Fruit fly (Drosophila melanogaster) whole organism, prepupa: ENCODE data around the gene Neurl4.

Experiments used
- CG10631 ChIP-seq: fragments of 200-800 bp; sonication (Bioruptor generic); optimal IDR thresholded peaks from 2 replicates; lab custom pipeline; 2016; ENCODE audit warnings: missing biosample characterization, missing genetic modification characterization
- CG10669 ChIP-seq: fragments of 200-800 bp; sonication (Bioruptor generic); optimal IDR thresholded peaks from 3 replicates; lab custom pipeline; 2018; ENCODE audit warnings: missing biosample characterization, mild to moderate bottlenecking, missing genetic modification characterization, moderate library complexity
- CG11294 ChIP-seq: fragments of 200-800 bp; sonication (Bioruptor generic); IDR thresholded peaks from 2 replicates; pipeline ENCODE4 v1.3.6; 2022; ENCODE audit warnings: missing biosample characterization, missing genetic modification characterization
- CG11762 ChIP-seq: fragments of 200-800 bp; sonication (Bioruptor generic); optimal IDR thresholded peaks from 3 replicates; lab custom pipeline; 2016; ENCODE audit warnings: missing biosample characterization, missing genetic modification characterization; ENCODE audit not compliant: insufficient read depth
- CG11902 ChIP-seq: fragments of 200-800 bp; sonication (Bioruptor generic); optimal IDR thresholded peaks from 3 replicates; lab custom pipeline; 2016; ENCODE audit warnings: missing biosample characterization, missing genetic modification characterization
- CG15336 ChIP-seq: fragments of 200-800 bp; sonication (Bioruptor generic); IDR thresholded peaks from 2 replicates; pipeline ENCODE4 v1.3.6; 2022; ENCODE audit warnings: missing biosample characterization, missing genetic modification characterization
- CG16779 ChIP-seq: fragments of 200-800 bp; sonication (Bioruptor generic); optimal IDR thresholded peaks from 3 replicates; lab custom pipeline; 2017; ENCODE audit warnings: missing biosample characterization, mild to moderate bottlenecking, missing genetic modification characterization
- CG3032 ChIP-seq: fragments of 200-800 bp; optimal IDR thresholded peaks from 2 replicates; lab custom pipeline; 2019; ENCODE audit warnings: missing biosample characterization, mild to moderate bottlenecking, missing genetic modification characterization, moderate library complexity
- CG31627 ChIP-seq: fragments of 200-800 bp; sonication (Bioruptor generic); optimal IDR thresholded peaks from 3 replicates; lab custom pipeline; 2016; ENCODE audit warnings: missing biosample characterization, missing genetic modification characterization
- CG32006 ChIP-seq: fragments of 200-800 bp; sonication (Bioruptor generic); optimal IDR thresholded peaks from 3 replicates; lab custom pipeline; 2017; ENCODE audit warnings: missing biosample characterization, mild to moderate bottlenecking, missing genetic modification characterization
- CG3919 ChIP-seq: fragments of 200-800 bp; sonication (Bioruptor generic); optimal IDR thresholded peaks from 3 replicates; lab custom pipeline; 2016; ENCODE audit warnings: missing biosample characterization, missing genetic modification characterization
- CG4318 ChIP-seq: fragments of 200-800 bp; sonication (Bioruptor generic); optimal IDR thresholded peaks from 3 replicates; lab custom pipeline; 2017; ENCODE audit warnings: missing biosample characterization, mild to moderate bottlenecking, missing genetic modification characterization
- CG6276 ChIP-seq: fragments of 200-800 bp; sonication (Bioruptor generic); optimal IDR thresholded peaks from 2 replicates; lab custom pipeline; 2017; ENCODE audit warnings: missing biosample characterization, mild to moderate bottlenecking, missing genetic modification characterization
- CG6792 ChIP-seq: fragments of 200-800 bp; sonication (Bioruptor generic); optimal IDR thresholded peaks from 3 replicates; lab custom pipeline; 2016; ENCODE audit warnings: missing biosample characterization, missing genetic modification characterization
- CG6854 ChIP-seq: fragments of 200-800 bp; sonication (Bioruptor generic); optimal IDR thresholded peaks from 2 replicates; lab custom pipeline; 2017; ENCODE audit warnings: missing biosample characterization, mild to moderate bottlenecking, missing genetic modification characterization
- CG7368 ChIP-seq: fragments of 200-800 bp; sonication (Bioruptor generic); optimal IDR thresholded peaks from 3 replicates; lab custom pipeline; 2016; ENCODE audit warnings: missing biosample characterization, missing genetic modification characterization
- CG8119 ChIP-seq: fragments of 200-800 bp; sonication (Bioruptor generic); IDR thresholded peaks from 3 replicates; pipeline ENCODE4 v1.3.6; 2022; ENCODE audit warnings: missing biosample characterization, missing genetic modification characterization
- CG8319 ChIP-seq: fragments of 200-800 bp; sonication (Bioruptor generic); optimal IDR thresholded peaks from 3 replicates; lab custom pipeline; 2016; ENCODE audit warnings: missing biosample characterization, missing genetic modification characterization
- CG9139 ChIP-seq: fragments of 200-800 bp; sonication (Bioruptor generic); optimal IDR thresholded peaks from 3 replicates; lab custom pipeline; 2017; ENCODE audit warnings: missing biosample characterization, mild to moderate bottlenecking, missing genetic modification characterization
- Eip75B ChIP-seq: fragments of 200-800 bp; sonication (Bioruptor generic); optimal IDR thresholded peaks from 3 replicates; lab custom pipeline; 2016; ENCODE audit warnings: missing biosample characterization, missing genetic modification characterization
- Eip78C ChIP-seq: fragments of 200-800 bp; sonication (Bioruptor generic); peaks from one replicate; lab custom pipeline; 2016; ENCODE audit warnings: missing biosample characterization, missing genetic modification characterization
- Eip93F ChIP-seq: fragments of 200-800 bp; sonication (Bioruptor generic); optimal IDR thresholded peaks from 2 replicates; lab custom pipeline; 2016; ENCODE audit warnings: missing biosample characterization, mild to moderate bottlenecking, missing genetic modification characterization
- Ets21C ChIP-seq: fragments of 200-800 bp; sonication (Bioruptor generic); optimal IDR thresholded peaks from 3 replicates; lab custom pipeline; 2016; ENCODE audit warnings: missing biosample characterization, missing genetic modification characterization
- Ets96B ChIP-seq: fragments of 200-800 bp; optimal IDR thresholded peaks from 2 replicates; lab custom pipeline; 2019; ENCODE audit warnings: missing biosample characterization, mild to moderate bottlenecking, missing genetic modification characterization, moderate library complexity
- Gug ChIP-seq: fragments of 200-800 bp; sonication (Bioruptor generic); IDR thresholded peaks from 2 replicates; pipeline ENCODE4 v1.3.6; 2022; ENCODE audit warnings: missing biosample characterization, missing genetic modification characterization
- Hr38 ChIP-seq: sonication (Bioruptor generic); optimal IDR thresholded peaks from 2 replicates; lab custom pipeline; 2016; ENCODE audit warnings: missing biosample characterization, missing genetic modification characterization
- Hr39 ChIP-seq: fragments of 200-800 bp; sonication (Bioruptor generic); optimal IDR thresholded peaks from 2 replicates; lab custom pipeline; 2016; ENCODE audit warnings: missing biosample characterization, missing genetic modification characterization
- Hr4 ChIP-seq: fragments of 200-800 bp; sonication (Bioruptor generic); optimal IDR thresholded peaks from 3 replicates; lab custom pipeline; 2016; ENCODE audit warnings: missing biosample characterization, missing genetic modification characterization
- Lpt ChIP-seq: fragments of 200-800 bp; sonication (Bioruptor generic); optimal IDR thresholded peaks from 3 replicates; lab custom pipeline; 2016; ENCODE audit warnings: missing biosample characterization, missing genetic modification characterization
- Met ChIP-seq: fragments of 200-800 bp; sonication (Bioruptor generic); optimal IDR thresholded peaks from 3 replicates; lab custom pipeline; 2016; ENCODE audit warnings: missing biosample characterization, missing genetic modification characterization
- OdsH ChIP-seq: fragments of 200-800 bp; sonication (Bioruptor generic); optimal IDR thresholded peaks from 3 replicates; lab custom pipeline; 2016; ENCODE audit warnings: missing biosample characterization, missing genetic modification characterization
- Smox ChIP-seq: fragments of 200-800 bp; sonication (Bioruptor generic); optimal IDR thresholded peaks from 3 replicates; lab custom pipeline; 2016; ENCODE audit warnings: missing biosample characterization, missing genetic modification characterization
- Sox102F ChIP-seq: fragments of 200-800 bp; sonication (Bioruptor generic); optimal IDR thresholded peaks from 2 replicates; lab custom pipeline; 2016; ENCODE audit warnings: missing biosample characterization, mild to moderate bottlenecking, missing genetic modification characterization
- Sox14 ChIP-seq: fragments of 200-800 bp; sonication (Bioruptor generic); optimal IDR thresholded peaks from 3 replicates; lab custom pipeline; 2016; ENCODE audit warnings: missing biosample characterization, missing genetic modification characterization
- achi ChIP-seq: fragments of 200-800 bp; sonication (Bioruptor generic); optimal IDR thresholded peaks from 3 replicates; lab custom pipeline; 2016; ENCODE audit warnings: missing biosample characterization, missing genetic modification characterization
- acj6 ChIP-seq: fragments of 200-800 bp; sonication (Bioruptor generic); optimal IDR thresholded peaks from 3 replicates; lab custom pipeline; 2016; ENCODE audit warnings: missing biosample characterization, missing genetic modification characterization
- cyc ChIP-seq: fragments of 200-800 bp; sonication (Bioruptor generic); optimal IDR thresholded peaks from 3 replicates; lab custom pipeline; 2016; ENCODE audit warnings: missing biosample characterization, missing genetic modification characterization
- esn ChIP-seq: fragments of 200-800 bp; sonication (Bioruptor generic); optimal IDR thresholded peaks from 2 replicates; lab custom pipeline; 2016; ENCODE audit warnings: missing biosample characterization, mild to moderate bottlenecking, missing genetic modification characterization, moderate library complexity
- fd59A ChIP-seq: fragments of 200-800 bp; sonication (Bioruptor generic); optimal IDR thresholded peaks from 2 replicates; lab custom pipeline; 2017; ENCODE audit warnings: missing biosample characterization, mild to moderate bottlenecking, missing genetic modification characterization, missing genetic modification reagents
- fd85E ChIP-seq: fragments of 200-800 bp; sonication (Bioruptor generic); optimal IDR thresholded peaks from 3 replicates; lab custom pipeline; 2016; ENCODE audit warnings: missing biosample characterization, missing genetic modification characterization
- fkh ChIP-seq: fragments of 200-800 bp; sonication (Bioruptor generic); optimal IDR thresholded peaks from 3 replicates; lab custom pipeline; 2017; ENCODE audit warnings: missing biosample characterization, mild to moderate bottlenecking, missing genetic modification characterization, moderate library complexity
- net ChIP-seq: fragments of 200-800 bp; sonication (Bioruptor generic); optimal IDR thresholded peaks from 3 replicates; lab custom pipeline; 2016; ENCODE audit warnings: missing biosample characterization, missing genetic modification characterization
- salr ChIP-seq, 2 experiments: fragments of 200-800 bp; sonication (Bioruptor generic); optimal IDR thresholded peaks; 3 replicates each; lab custom pipeline; 2016 to 2018; ENCODE audit warnings: missing biosample characterization in 2 of 2, missing genetic modification characterization in 2 of 2, mild to moderate bottlenecking in 1 of 2
- spab ChIP-seq: fragments of 200-800 bp; sonication (Bioruptor generic); optimal IDR thresholded peaks from 2 replicates; lab custom pipeline; 2017; ENCODE audit warnings: missing biosample characterization, mild to moderate bottlenecking, missing genetic modification characterization, missing genetic modification reagents
- ss ChIP-seq, 2 experiments: fragments of 200-800 bp; sonication (Bioruptor generic); optimal IDR thresholded peaks; 2 replicates in 1 of 2; 3 replicates in 1 of 2; lab custom pipeline; 2017 to 2018; ENCODE audit warnings: mild to moderate bottlenecking in 2 of 2, missing biosample characterization in 2 of 2, missing genetic modification characterization in 2 of 2, moderate library complexity in 1 of 2
- svp ChIP-seq: fragments of 200-800 bp; sonication (Bioruptor generic); peaks from one replicate; lab custom pipeline; 2016; ENCODE audit warnings: missing biosample characterization, missing genetic modification characterization
- topi ChIP-seq: fragments of 200-800 bp; sonication (Bioruptor generic); optimal IDR thresholded peaks from 3 replicates; lab custom pipeline; 2016; ENCODE audit warnings: missing biosample characterization, missing genetic modification characterization
- vri ChIP-seq: fragments of 200-800 bp; sonication (Bioruptor generic); optimal IDR thresholded peaks from 3 replicates; lab custom pipeline; 2016; ENCODE audit warnings: missing biosample characterization, mild to moderate bottlenecking, missing genetic modification characterization

The Neurl4 gene

dm6 chr3L:14037655-14038644, 11.7 kb downstream of the Neurl4 start (continued):
- no peak for TF ChIP-seq net (GFP tag; lab: Kevin White, UChicago)
- no peak for TF ChIP-seq CG9139 (GFP tag; lab: Kevin White, UChicago)
- peak; percentile 18; the same call in 1 of the 2 replicates for TF ChIP-seq CG11294 (GFP tag; lab: Robert Waterston, UW)
- TF ChIP-seq CG3032, result no peak
- TF ChIP-seq Lpt, result peak; percentile 5
- TF ChIP-seq fd85E (GFP tag; lab: Kevin White, UChicago), result no peak
- TF ChIP-seq CG3919 (GFP tag; lab: Kevin White, UChicago), result no peak
- no peak for TF ChIP-seq Gug (GFP tag; lab: Robert Waterston, UW)
- TF ChIP-seq CG4318 (GFP tag; lab: Kevin White, UChicago), result no peak
- peak; percentile 90 for TF ChIP-seq achi
- TF ChIP-seq CG8119 (GFP tag; lab: Robert Waterston, UW), result peak; percentile 29; the same call in 2 of the 3 replicates
- peak; percentile 93 for TF ChIP-seq svp (GFP tag; lab: Kevin White, UChicago)
- 0 out of 2 replicates have a peak, but pooled peaks have one; percentile 17 for TF ChIP-seq CG15336
- no peak for TF ChIP-seq CG8319
- peak; percentile 78 for TF ChIP-seq Eip78C (GFP tag; lab: Kevin White, UChicago)
- TF ChIP-seq Hr39 (GFP tag; lab: Kevin White, UChicago), result no peak
- TF ChIP-seq CG6792 (GFP tag; lab: Kevin White, UChicago), result no peak
- TF ChIP-seq Eip75B (GFP tag; lab: Kevin White, UChicago), result no peak
- TF ChIP-seq Met (GFP tag; lab: Kevin White, UChicago), result no peak
- no peak for TF ChIP-seq Hr4
- TF ChIP-seq ss (GFP tag; optimal IDR thresholded peaks at IDR 0.05; lab: Kevin White, UChicago), result peak in 1 of 2 experiments; percentile 25
- no peak for TF ChIP-seq CG16779
- TF ChIP-seq CG32006 (GFP tag; lab: Kevin White, UChicago), result no peak
- TF ChIP-seq topi (GFP tag; lab: Kevin White, UChicago), result no peak
- no peak for TF ChIP-seq CG10669
- TF ChIP-seq Smox, result no peak
- no peak for TF ChIP-seq vri (GFP tag; lab: Kevin White, UChicago)
- TF ChIP-seq Hr38 (GFP tag; lab: Kevin White, UChicago), result no peak

dm6 chr3L:14036867-14037313, 12.8 kb downstream of the Neurl4 start, which contains the start of gene Hsp110:
Gene Hsp110, plus strand, starts transcription at chr3L:14037019.
- TF ChIP-seq Eip93F (GFP tag; lab: Kevin White, UChicago) (no peak), CG10631 (GFP tag; lab: Kevin White, UChicago) (no peak), salr (GFP tag; optimal IDR thresholded peaks at IDR 0.05; lab: Kevin White, UChicago) (no peak), CG7368 (GFP tag; lab: Kevin White, UChicago) (no peak), fkh (GFP tag; lab: Kevin White, UChicago) (no peak), vri (GFP tag; lab: Kevin White, UChicago) (peak; percentile 64), Sox14 (GFP tag; lab: Kevin White, UChicago) (peak; percentile 17), acj6 (GFP tag; lab: Kevin White, UChicago) (no peak), topi (GFP tag; lab: Kevin White, UChicago) (peak; percentile 25), CG11902 (GFP tag; lab: Kevin White, UChicago) (no peak), Gug (GFP tag; lab: Robert Waterston, UW) (no peak), fd59A (GFP tag; lab: Kevin White, UChicago) (no peak), OdsH (no peak), CG6854 (GFP tag; lab: Kevin White, UChicago) (peak; percentile 56), CG11762 (GFP tag; lab: Kevin White, UChicago) (no peak), Ets21C (GFP tag; lab: Kevin White, UChicago) (no peak), CG15336 (no peak), CG10669 (no peak), cyc (GFP tag; lab: Kevin White, UChicago) (no peak), CG16779 (peak; percentile 49), achi (peak; percentile 26), Hr4 (peak; percentile 16), svp (GFP tag; lab: Kevin White, UChicago) (peak; percentile 53), Hr39 (GFP tag; lab: Kevin White, UChicago) (no peak), spab (no peak), CG6276 (GFP tag; lab: Kevin White, UChicago) (no peak), Sox102F (GFP tag; lab: Kevin White, UChicago) (peak; percentile 27), esn (GFP tag; lab: Kevin White, UChicago) (peak; percentile 40), CG31627 (GFP tag; lab: Kevin White, UChicago) (peak; percentile 19), Ets96B (tag; lab: Kevin White, UChicago) (peak; percentile 9)
